Comparison of ENCODE assay signal across 1 fruit fly cellular context in the genomic region with DNA sequence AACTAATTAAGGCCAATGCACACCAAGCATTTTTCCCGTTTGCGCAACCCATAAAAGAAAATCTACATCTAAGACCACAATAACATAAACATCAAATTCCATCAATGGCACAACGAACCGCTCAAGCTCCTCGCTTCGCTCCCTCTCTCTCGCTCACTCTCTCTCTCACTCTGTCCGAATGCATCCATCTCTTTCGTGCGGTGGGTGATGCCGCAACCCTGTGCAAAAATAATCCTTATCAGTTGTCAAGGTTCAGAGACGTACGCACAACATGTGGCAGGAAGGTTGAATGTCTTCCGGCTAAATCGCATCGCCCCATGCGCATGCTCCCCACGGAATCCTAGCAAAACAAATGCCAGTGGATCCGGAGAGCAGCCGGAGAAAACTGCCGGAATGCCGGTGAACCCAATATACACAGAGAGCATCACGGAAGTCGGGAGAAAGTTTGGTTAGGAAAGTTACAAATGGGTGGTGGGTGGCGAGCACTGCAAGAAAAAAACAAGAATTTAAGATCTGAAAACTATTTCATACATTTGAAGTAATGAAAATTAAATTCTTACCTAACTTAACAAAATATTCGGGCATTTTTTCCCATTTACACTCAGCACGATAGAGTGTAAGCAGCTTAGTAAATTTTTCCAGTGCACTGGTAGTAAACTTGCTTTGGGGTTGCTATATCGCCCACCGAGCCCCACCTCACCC.
TF ChIP-seq lines count a peak whose summit lies in the region.

No protein-coding gene starts in this region.

TF ChIP-seq in whole organism, embryonic, 481 proteins besides CTCF, POLR2A, EP300 and RAD21 (continued from another document and continues in another):
- TF ChIP-seq danr (GFP tag; IDR thresholded peaks at IDR 0.05; lab: Robert Waterston, UW), result peak; percentile 90
- TF ChIP-seq sisA (GFP tag; IDR thresholded peaks at IDR 0.05; lab: Robert Waterston, UW), result peak; percentile 97
- TF ChIP-seq CG2199 (GFP tag; IDR thresholded peaks at IDR 0.05; lab: Robert Waterston, UW), result peak; percentile 56; the same call in 1 of the 3 replicates
- TF ChIP-seq Usf (GFP tag; optimal IDR thresholded peaks at IDR 0.05; lab: Kevin White, UChicago), result peak; percentile 78
- peak; percentile 95 for TF ChIP-seq CG10147 (GFP tag; optimal IDR thresholded peaks at IDR 0.05; lab: Kevin White, UChicago)
- peak; percentile 79 for TF ChIP-seq E2f2 (GFP tag; IDR thresholded peaks at IDR 0.05; lab: Robert Waterston, UW)
- peak; percentile 80 for TF ChIP-seq CG4282 (GFP tag; optimal IDR thresholded peaks at IDR 0.05; lab: Kevin White, UChicago)
- peak; percentile 93 for TF ChIP-seq B-H1 (GFP tag; IDR thresholded peaks at IDR 0.05; lab: Robert Waterston, UW)
- TF ChIP-seq CG31441 (GFP tag; IDR thresholded peaks at IDR 0.05; lab: Robert Waterston, UW), result peak; percentile 92
- TF ChIP-seq CG32772 (GFP tag; IDR thresholded peaks at IDR 0.05; lab: Robert Waterston, UW), result peak; percentile 95
- 0 out of 2 replicates have a peak, but pooled peaks have one; percentile 20 for TF ChIP-seq bbx (GFP tag; IDR thresholded peaks at IDR 0.05; lab: Robert Waterston, UW; ENCODE audit: partially characterized antibody)
- peak; percentile 98 for TF ChIP-seq slbo (GFP tag; IDR thresholded peaks at IDR 0.05; lab: Robert Waterston, UW)
- TF ChIP-seq CG11456 (GFP tag; IDR thresholded peaks at IDR 0.05; lab: Robert Waterston, UW), result peak; percentile 93
- peak; percentile 95 for TF ChIP-seq CG30403 (GFP tag; optimal IDR thresholded peaks at IDR 0.05; lab: Kevin White, UChicago)
- TF ChIP-seq hkb (optimal IDR thresholded peaks at IDR 0.05; lab: Kevin White, UChicago), result no peak
- TF ChIP-seq hkb (GFP tag; IDR thresholded peaks at IDR 0.05; lab: Robert Waterston, UW), result peak; percentile 97
- peak; percentile 79 for TF ChIP-seq CG3726 (GFP tag; IDR thresholded peaks at IDR 0.05; lab: Robert Waterston, UW)
- TF ChIP-seq NC2β (GFP tag; optimal IDR thresholded peaks at IDR 0.05; lab: Kevin White, UChicago), result peak; percentile 73
- TF ChIP-seq Rfx (GFP tag; IDR thresholded peaks at IDR 0.05; lab: Robert Waterston, UW), result peak; percentile 97
- peak; percentile 92 for TF ChIP-seq stc (GFP tag; IDR thresholded peaks at IDR 0.05; lab: Robert Waterston, UW)
- peak; percentile 97 for TF ChIP-seq CG2120 (GFP tag; optimal IDR thresholded peaks at IDR 0.05; lab: Kevin White, UChicago)
- peak; percentile 94 for TF ChIP-seq otp (GFP tag; IDR thresholded peaks at IDR 0.05; lab: Robert Waterston, UW)
- TF ChIP-seq cad (GFP tag; optimal IDR thresholded peaks at IDR 0.05; lab: Kevin White, UChicago), result no peak
- peak; percentile 80 for TF ChIP-seq CG4328 (GFP tag; optimal IDR thresholded peaks at IDR 0.05; lab: Kevin White, UChicago)
- TF ChIP-seq CG7963 (GFP tag; IDR thresholded peaks at IDR 0.05; lab: Robert Waterston, UW; ENCODE audit: partially characterized antibody), result no peak
- TF ChIP-seq nau (GFP tag; optimal IDR thresholded peaks at IDR 0.05; lab: Kevin White, UChicago), result peak; percentile 88
- TF ChIP-seq her (GFP tag; optimal IDR thresholded peaks at IDR 0.05; lab: Kevin White, UChicago), result peak; percentile 85
- TF ChIP-seq sens-2 (GFP tag; IDR thresholded peaks at IDR 0.05; lab: Robert Waterston, UW), result peak; percentile 86
- TF ChIP-seq CG17912 (GFP tag; optimal IDR thresholded peaks at IDR 0.05; lab: Kevin White, UChicago), result no peak
- TF ChIP-seq CG32532 (GFP tag; IDR thresholded peaks at IDR 0.05; lab: Robert Waterston, UW), result peak; percentile 97
- TF ChIP-seq pan (optimal IDR thresholded peaks at IDR 0.05; lab: Kevin White, UChicago), result no peak
- peak in 1 of 2 experiments; percentile 96 for TF ChIP-seq pan (GFP tag; optimal IDR thresholded peaks at IDR 0.05 in 1 of 2, IDR thresholded peaks at IDR 0.05 in 1 of 2)
- peak; percentile 84 for TF ChIP-seq CG10462 (GFP tag; optimal IDR thresholded peaks at IDR 0.05; lab: Kevin White, UChicago)
- peak; percentile 83 for TF ChIP-seq slp2 (GFP tag; optimal IDR thresholded peaks at IDR 0.05; lab: Kevin White, UChicago)
- peak in 1 of 2 experiments; percentile 53 for TF ChIP-seq crp (GFP tag; optimal IDR thresholded peaks at IDR 0.05; lab: Kevin White, UChicago)
- TF ChIP-seq pfk (GFP tag; optimal IDR thresholded peaks at IDR 0.05; lab: Kevin White, UChicago), result no peak
- peak; percentile 88 for TF ChIP-seq Hsf (GFP tag; optimal IDR thresholded peaks at IDR 0.05; lab: Kevin White, UChicago)
- peak; percentile 64 for TF ChIP-seq dm (GFP tag; optimal IDR thresholded peaks at IDR 0.05; lab: Kevin White, UChicago)
- TF ChIP-seq ara (GFP tag; IDR thresholded peaks at IDR 0.05; lab: Robert Waterston, UW), result peak; percentile 85
- peak; percentile 89 for TF ChIP-seq zfh2 (GFP tag; optimal IDR thresholded peaks at IDR 0.05; lab: Kevin White, UChicago)
- peak; percentile 87 for TF ChIP-seq CG17568 (GFP tag; optimal IDR thresholded peaks at IDR 0.05; lab: Kevin White, UChicago)
- peak; percentile 93 for TF ChIP-seq H15 (GFP tag; IDR thresholded peaks at IDR 0.05; lab: Robert Waterston, UW)
- peak; percentile 72 for TF ChIP-seq Bdp1 (GFP tag; optimal IDR thresholded peaks at IDR 0.05; lab: Kevin White, UChicago)
- peak; percentile 60; the same call in 1 of the 3 replicates for TF ChIP-seq z (GFP tag; IDR thresholded peaks at IDR 0.05; lab: Robert Waterston, UW)
- peak; percentile 93 for TF ChIP-seq CG10654 (GFP tag; optimal IDR thresholded peaks at IDR 0.05; lab: Kevin White, UChicago)
- peak; percentile 95 for TF ChIP-seq HmgZ (tag; optimal IDR thresholded peaks at IDR 0.05; lab: Kevin White, UChicago)
- peak; percentile 96 for TF ChIP-seq CG10366 (GFP tag; IDR thresholded peaks at IDR 0.05; lab: Robert Waterston, UW)
- no peak for TF ChIP-seq fru (optimal IDR thresholded peaks at IDR 0.05; lab: Kevin White, UChicago)
- peak; percentile 67 for TF ChIP-seq CG10959 (GFP tag; IDR thresholded peaks at IDR 0.05; lab: Robert Waterston, UW)
- peak; percentile 95 for TF ChIP-seq CG13296 (GFP tag; optimal IDR thresholded peaks at IDR 0.05; lab: Kevin White, UChicago)
- peak; percentile 95 for TF ChIP-seq CG6683 (GFP tag; optimal IDR thresholded peaks at IDR 0.05; lab: Kevin White, UChicago)
- TF ChIP-seq emc (GFP tag; optimal IDR thresholded peaks at IDR 0.05; lab: Kevin White, UChicago), result peak; percentile 74
- peak; percentile 77 for TF ChIP-seq sim (GFP tag; IDR thresholded peaks at IDR 0.05; lab: Robert Waterston, UW)
- TF ChIP-seq corto (GFP tag; optimal IDR thresholded peaks at IDR 0.05; lab: Kevin White, UChicago), result no peak
- peak; percentile 68 for TF ChIP-seq da (GFP tag; optimal IDR thresholded peaks at IDR 0.05; lab: Kevin White, UChicago)
- TF ChIP-seq CG2116 (GFP tag; optimal IDR thresholded peaks at IDR 0.05; lab: Kevin White, UChicago), result peak; percentile 48
- peak; percentile 86 for TF ChIP-seq CG17361 (GFP tag; IDR thresholded peaks at IDR 0.05; lab: Robert Waterston, UW)
- peak; percentile 22 for TF ChIP-seq TFAM (GFP tag; optimal IDR thresholded peaks at IDR 0.05; lab: Kevin White, UChicago)
- TF ChIP-seq CG4404 (GFP tag; IDR thresholded peaks at IDR 0.05; lab: Robert Waterston, UW), result peak; percentile 82
- TF ChIP-seq Bgb (GFP tag; IDR thresholded peaks at IDR 0.05; lab: Robert Waterston, UW; ENCODE audit: partially characterized antibody), result no peak
- TF ChIP-seq Rx (GFP tag; IDR thresholded peaks at IDR 0.05; lab: Robert Waterston, UW), result peak; percentile 93
- peak; percentile 88 for TF ChIP-seq Ravus (GFP tag; IDR thresholded peaks at IDR 0.05; lab: Robert Waterston, UW)
- peak; percentile 88 for TF ChIP-seq CG14667 (GFP tag; IDR thresholded peaks at IDR 0.05; lab: Robert Waterston, UW)
- peak; percentile 85 for TF ChIP-seq Six4 (GFP tag; optimal IDR thresholded peaks at IDR 0.05; lab: Kevin White, UChicago)
- peak; percentile 22 for TF ChIP-seq pzg (GFP tag; optimal IDR thresholded peaks at IDR 0.05; lab: Kevin White, UChicago)
- no peak for TF ChIP-seq ato (GFP tag; IDR thresholded peaks at IDR 0.05; lab: Robert Waterston, UW; ENCODE audit: partially characterized antibody)
- peak; percentile 85 for TF ChIP-seq Lim3 (GFP tag; IDR thresholded peaks at IDR 0.05; lab: Robert Waterston, UW)
- TF ChIP-seq CG1602 (GFP tag; optimal IDR thresholded peaks at IDR 0.05; lab: Kevin White, UChicago), result peak; percentile 88
- TF ChIP-seq odd (GFP tag; optimal IDR thresholded peaks at IDR 0.05; lab: Kevin White, UChicago), result peak; percentile 90
- peak; percentile 88 for TF ChIP-seq bowl (GFP tag; IDR thresholded peaks at IDR 0.05; lab: Robert Waterston, UW)
- TF ChIP-seq toy (GFP tag; IDR thresholded peaks at IDR 0.05; lab: Robert Waterston, UW), result peak; percentile 84
- no peak for TF ChIP-seq Neu2 (GFP tag; optimal IDR thresholded peaks at IDR 0.05; lab: Kevin White, UChicago; ENCODE audit: borderline replicate concordance)
- no peak for TF ChIP-seq sc (optimal IDR thresholded peaks at IDR 0.05; lab: Kevin White, UChicago)
- TF ChIP-seq sc (GFP tag; optimal IDR thresholded peaks at IDR 0.05; lab: Kevin White, UChicago), result peak; percentile 80
- peak; percentile 93 for TF ChIP-seq maf-S (GFP tag; optimal IDR thresholded peaks at IDR 0.05; lab: Kevin White, UChicago)
- peak; percentile 83 for TF ChIP-seq tio (GFP tag; optimal IDR thresholded peaks at IDR 0.05; lab: Kevin White, UChicago)
- TF ChIP-seq CG17385 (GFP tag; optimal IDR thresholded peaks at IDR 0.05; lab: Kevin White, UChicago), result peak; percentile 92
- no peak for TF ChIP-seq Lpt (GFP tag; optimal IDR thresholded peaks at IDR 0.05; lab: Kevin White, UChicago)
- TF ChIP-seq CG13624 (GFP tag; optimal IDR thresholded peaks at IDR 0.05; lab: Kevin White, UChicago), result peak; percentile 79
- TF ChIP-seq pros (GFP tag; optimal IDR thresholded peaks at IDR 0.05; lab: Kevin White, UChicago), result no peak
- peak; percentile 90 for TF ChIP-seq chm (GFP tag; IDR thresholded peaks at IDR 0.05; lab: Robert Waterston, UW)
- TF ChIP-seq CG14441 (GFP tag; IDR thresholded peaks at IDR 0.05; lab: Robert Waterston, UW), result peak; percentile 96
- TF ChIP-seq org-1 (GFP tag; optimal IDR thresholded peaks at IDR 0.05; lab: Kevin White, UChicago), result peak; percentile 95
- peak; percentile 93 for TF ChIP-seq ttk (GFP tag; IDR thresholded peaks at IDR 0.05; lab: Robert Waterston, UW)
- TF ChIP-seq CG12155 (GFP tag; optimal IDR thresholded peaks at IDR 0.05; lab: Kevin White, UChicago), result peak; percentile 89
- peak; percentile 92 for TF ChIP-seq CG12299 (tag; optimal IDR thresholded peaks at IDR 0.05; lab: Kevin White, UChicago)
- TF ChIP-seq trh (GFP tag; optimal IDR thresholded peaks at IDR 0.05; lab: Kevin White, UChicago), result peak; percentile 80
- TF ChIP-seq nom (GFP tag; optimal IDR thresholded peaks at IDR 0.05; lab: Kevin White, UChicago), result peak; percentile 60
- TF ChIP-seq CkIIα-i1 (GFP tag; IDR thresholded peaks at IDR 0.05; lab: Robert Waterston, UW), result peak; percentile 70
- no peak for TF ChIP-seq CG9797 (GFP tag; optimal IDR thresholded peaks at IDR 0.05; lab: Kevin White, UChicago)
- TF ChIP-seq Doc3 (GFP tag; IDR thresholded peaks at IDR 0.05; lab: Robert Waterston, UW; ENCODE audit: partially characterized antibody), result no peak
- TF ChIP-seq so (GFP tag; IDR thresholded peaks at IDR 0.05; lab: Robert Waterston, UW), result peak; percentile 94
- TF ChIP-seq crc (GFP tag; optimal IDR thresholded peaks at IDR 0.05; lab: Kevin White, UChicago), result peak; percentile 84
- TF ChIP-seq Dp (GFP tag; optimal IDR thresholded peaks at IDR 0.05; lab: Kevin White, UChicago), result peak; percentile 3
- peak; percentile 79 for TF ChIP-seq Camta (GFP tag; optimal IDR thresholded peaks at IDR 0.05; lab: Kevin White, UChicago)
- TF ChIP-seq HLH3B (GFP tag; IDR thresholded peaks at IDR 0.05; lab: Robert Waterston, UW), result peak; percentile 96
- peak; percentile 92 for TF ChIP-seq Mrtf (GFP tag; IDR thresholded peaks at IDR 0.05; lab: Robert Waterston, UW)
- TF ChIP-seq tin (GFP tag; optimal IDR thresholded peaks at IDR 0.05; lab: Kevin White, UChicago), result peak; percentile 92
- TF ChIP-seq caup (GFP tag; optimal IDR thresholded peaks at IDR 0.05; lab: Kevin White, UChicago; ENCODE audit: severe bottlenecking), result peak; percentile 97
- peak; percentile 93 for TF ChIP-seq E2f1 (GFP tag; IDR thresholded peaks at IDR 0.05; lab: Robert Waterston, UW)
- peak; percentile 89 for TF ChIP-seq CG11093 (GFP tag; IDR thresholded peaks at IDR 0.05; lab: Robert Waterston, UW)
- TF ChIP-seq CG17829 (tag; optimal IDR thresholded peaks at IDR 0.05; lab: Kevin White, UChicago), result peak; percentile 86
- peak; percentile 92 for TF ChIP-seq CG11085 (GFP tag; IDR thresholded peaks at IDR 0.05; lab: Robert Waterston, UW)
- no peak for TF ChIP-seq Dll (GFP tag; IDR thresholded peaks at IDR 0.05; lab: Robert Waterston, UW; ENCODE audit: partially characterized antibody)
- peak; percentile 94 for TF ChIP-seq CG9817 (tag; optimal IDR thresholded peaks at IDR 0.05; lab: Kevin White, UChicago)
- peak; percentile 84 for TF ChIP-seq sqz (GFP tag; optimal IDR thresholded peaks at IDR 0.05; lab: Kevin White, UChicago)
- peak; percentile 96 for TF ChIP-seq CG2678 (tag; optimal IDR thresholded peaks at IDR 0.05; lab: Kevin White, UChicago)
- peak; percentile 81 for TF ChIP-seq gcm2 (GFP tag; optimal IDR thresholded peaks at IDR 0.05; lab: Kevin White, UChicago)
- no peak for TF ChIP-seq sna (GFP tag; IDR thresholded peaks at IDR 0.05; lab: Robert Waterston, UW; ENCODE audit: partially characterized antibody)
- TF ChIP-seq Xrp1 (GFP tag; IDR thresholded peaks at IDR 0.05; lab: Robert Waterston, UW), result peak; percentile 92
- TF ChIP-seq sd (tag; optimal IDR thresholded peaks at IDR 0.05; lab: Kevin White, UChicago), result peak; percentile 76
- peak; percentile 80 for TF ChIP-seq Myb (GFP tag; optimal IDR thresholded peaks at IDR 0.05; lab: Kevin White, UChicago)
- TF ChIP-seq CG9609 (GFP tag; optimal IDR thresholded peaks at IDR 0.05; lab: Kevin White, UChicago), result peak; percentile 92
- TF ChIP-seq CG33557 (GFP tag; optimal IDR thresholded peaks at IDR 0.05; lab: Kevin White, UChicago), result peak; percentile 23
- peak; percentile 93 for TF ChIP-seq CG7372 (GFP tag; IDR thresholded peaks at IDR 0.05; lab: Robert Waterston, UW)
- TF ChIP-seq dan (GFP tag; IDR thresholded peaks at IDR 0.05; lab: Robert Waterston, UW), result peak; percentile 67; the same call in 1 of the 2 replicates
- peak; percentile 87 for TF ChIP-seq tap (tag; optimal IDR thresholded peaks at IDR 0.05; lab: Kevin White, UChicago)
- TF ChIP-seq Atf6 (GFP tag; IDR thresholded peaks at IDR 0.05; lab: Robert Waterston, UW), result peak; percentile 95
- peak; percentile 82 for TF ChIP-seq Poxn (GFP tag; IDR thresholded peaks at IDR 0.05; lab: Robert Waterston, UW)
- TF ChIP-seq CG2712 (tag; optimal IDR thresholded peaks at IDR 0.05; lab: Kevin White, UChicago), result peak; percentile 87
- TF ChIP-seq Ssrp (tag; optimal IDR thresholded peaks at IDR 0.05; lab: Kevin White, UChicago), result peak; percentile 89
- peak; percentile 74 for TF ChIP-seq ems (GFP tag; optimal IDR thresholded peaks at IDR 0.05; lab: Kevin White, UChicago)
